Worm (Caenorhabditis elegans): ENCODE measurements around the gene F37A4.6.

- no peak for TF ChIP-seq ama-1 (optimal IDR thresholded peaks at IDR 0.05)
- TF ChIP-seq flt-1 (GFP tag; IDR thresholded peaks at IDR 0.05): no peak
- TF ChIP-seq hnd-1 (tag; optimal IDR thresholded peaks at IDR 0.05): no peak
- no peak for TF ChIP-seq tbx-37 (GFP tag; conservative IDR thresholded peaks at IDR 0.05)
- TF ChIP-seq B0310.2 (tag; optimal IDR thresholded peaks at IDR 0.05): no peak
- no peak for TF ChIP-seq ets-7 (tag; optimal IDR thresholded peaks at IDR 0.05)
- no peak for TF ChIP-seq F13C5.2 (tag; optimal IDR thresholded peaks at IDR 0.05)
- no peak for TF ChIP-seq tbx-11 (GFP tag; IDR thresholded peaks at IDR 0.05)
- TF ChIP-seq hmg-4 (GFP tag; optimal IDR thresholded peaks at IDR 0.05): no peak
These were observed 49.8 kb upstream of the F37A4.6 start for ce11 chrIII:6655830-6656229.
